Worm (Caenorhabditis elegans) whole organism, mixed stage, embryonic: ENCODE measurements around the gene Y39A3A.4.
"Not testable (repeated sequence)": the region's sequence is repeated elsewhere in the genome, so short reads cannot be mapped to it uniquely, and the experiment has no call there.

Experiments
- bed-3 ChIP-seq: fragments of 200-800 bp; sonication (Bioruptor generic); optimal IDR thresholded peaks from 3 replicates; lab custom pipeline; 2018; ENCODE audit warnings: mild to moderate bottlenecking, missing genetic modification characterization, moderate library complexity, missing compliant biosample characterization
- blmp-1 ChIP-seq: fragments of 150-350 bp; optimal IDR thresholded peaks from 2 replicates; lab custom pipeline; 2014; ENCODE audit warnings: missing biosample characterization, missing genetic modification characterization
- ceh-39 ChIP-seq: fragments of 150-350 bp; optimal IDR thresholded peaks from 2 replicates; lab custom pipeline; 2014; ENCODE audit warnings: missing biosample characterization, missing genetic modification characterization
- ceh-43 ChIP-seq: fragments of 200-800 bp; sonication (Bioruptor generic); optimal IDR thresholded peaks from 2 replicates; lab custom pipeline; 2018; ENCODE audit warnings: mild to moderate bottlenecking, missing genetic modification characterization, moderate library complexity, missing compliant biosample characterization
- ceh-83 ChIP-seq: fragments of 200-800 bp; sonication (Bioruptor generic); optimal IDR thresholded peaks from 2 replicates; lab custom pipeline; 2018; ENCODE audit warnings: mild to moderate bottlenecking, missing genetic modification characterization, missing compliant biosample characterization
- ces-1 ChIP-seq: fragments of 150-350 bp; optimal IDR thresholded peaks from 2 replicates; lab custom pipeline; 2014; ENCODE audit warnings: missing biosample characterization, missing genetic modification reagents, missing genetic modification characterization
- cnd-1 ChIP-seq: fragments of 200-800 bp; sonication (Bioruptor generic); optimal IDR thresholded peaks from 2 replicates; lab custom pipeline; 2018; ENCODE audit warnings: mild to moderate bottlenecking, missing genetic modification characterization, missing compliant biosample characterization
- drap-1 ChIP-seq: fragments of 200-800 bp; sonication (Bioruptor generic); optimal IDR thresholded peaks from 3 replicates; lab custom pipeline; 2018; ENCODE audit warnings: mild to moderate bottlenecking, missing genetic modification characterization, missing compliant biosample characterization
- elt-1 ChIP-seq: sonication (generic microtip); optimal IDR thresholded peaks from 2 replicates; lab custom pipeline; 2017; ENCODE audit warnings: missing genetic modification characterization, mild to moderate bottlenecking, missing compliant biosample characterization, antibody characterized with exemption, moderate library complexity, borderline replicate concordance; ENCODE audit not compliant: insufficient read depth
- elt-3 ChIP-seq: fragments of 150-350 bp; optimal IDR thresholded peaks from 2 replicates; lab custom pipeline; 2014; ENCODE audit warnings: missing biosample characterization, missing genetic modification characterization
- ham-2 ChIP-seq: fragments of 200-800 bp; sonication (Bioruptor generic); optimal IDR thresholded peaks from 2 replicates; lab custom pipeline; 2018; ENCODE audit warnings: mild to moderate bottlenecking, missing genetic modification characterization, missing compliant biosample characterization
- hlh-1 ChIP-seq: fragments of 150-350 bp; optimal IDR thresholded peaks from 2 replicates; lab custom pipeline; 2014; ENCODE audit warnings: missing biosample characterization, missing genetic modification reagents, missing genetic modification characterization
- lin-32 ChIP-seq: fragments of 200-800 bp; sonication (Bioruptor generic); optimal IDR thresholded peaks from 2 replicates; lab custom pipeline; 2018; ENCODE audit warnings: mild to moderate bottlenecking, missing genetic modification characterization, missing compliant biosample characterization
- lsy-2 ChIP-seq: fragments of 150-350 bp; optimal IDR thresholded peaks from 2 replicates; lab custom pipeline; 2014; ENCODE audit warnings: missing biosample characterization, missing genetic modification characterization
- mab-5 ChIP-seq: fragments of 150-350 bp; optimal IDR thresholded peaks from 2 replicates; lab custom pipeline; 2014; ENCODE audit warnings: missing biosample characterization, missing genetic modification characterization
- mep-1 ChIP-seq: fragments of 150-350 bp; optimal IDR thresholded peaks from 2 replicates; lab custom pipeline; 2017; ENCODE audit warnings: missing biosample characterization, missing genetic modification reagents, missing genetic modification characterization, inconsistent platforms
- mls-2 ChIP-seq: sonication (generic microtip); optimal IDR thresholded peaks from 2 replicates; lab custom pipeline; 2016; ENCODE audit warnings: mild to moderate bottlenecking, missing genetic modification characterization, moderate library complexity, missing compliant biosample characterization
- nhr-2 ChIP-seq: fragments of 150-350 bp; optimal IDR thresholded peaks from 2 replicates; lab custom pipeline; 2014; ENCODE audit warnings: missing biosample characterization, missing genetic modification characterization
- nhr-237 ChIP-seq: fragments of 150-350 bp; optimal IDR thresholded peaks from 2 replicates; lab custom pipeline; 2014; ENCODE audit warnings: missing biosample characterization, missing genetic modification characterization
- nhr-28 ChIP-seq: fragments of 150-350 bp; optimal IDR thresholded peaks from 2 replicates; lab custom pipeline; 2014; ENCODE audit warnings: missing biosample characterization, missing genetic modification characterization
- pha-4 ChIP-seq: fragments of 150-350 bp; optimal IDR thresholded peaks from 2 replicates; lab custom pipeline; 2018; ENCODE audit warnings: missing biosample characterization, missing genetic modification reagents, missing genetic modification characterization
- snpc-4 ChIP-seq: fragments of 150-350 bp; optimal IDR thresholded peaks from 2 replicates; lab custom pipeline; 2014; ENCODE audit warnings: missing biosample characterization, missing genetic modification characterization
- sptf-1 ChIP-seq: sonication (generic microtip); optimal IDR thresholded peaks from 2 replicates; lab custom pipeline; 2017; ENCODE audit warnings: mild to moderate bottlenecking, missing genetic modification characterization, moderate library complexity, missing compliant biosample characterization
- tbx-8 ChIP-seq: fragments of 200-800 bp; sonication (Bioruptor generic); optimal IDR thresholded peaks from 2 replicates; lab custom pipeline; 2018; ENCODE audit warnings: mild to moderate bottlenecking, missing genetic modification characterization, moderate library complexity, missing compliant biosample characterization
- unc-120 ChIP-seq: sonication (generic microtip); optimal IDR thresholded peaks from 2 replicates; lab custom pipeline; 2017; ENCODE audit warnings: missing genetic modification characterization, missing compliant biosample characterization; ENCODE audit not compliant: poor library complexity, severe bottlenecking
- unc-39 ChIP-seq: fragments of 150-350 bp; optimal IDR thresholded peaks from 2 replicates; lab custom pipeline; 2014; ENCODE audit warnings: missing biosample characterization, missing genetic modification characterization
- unc-62 ChIP-seq: fragments of 150-350 bp; optimal IDR thresholded peaks from 2 replicates; lab custom pipeline; 2014; ENCODE audit warnings: missing biosample characterization, missing genetic modification reagents, missing genetic modification characterization
- zip-8 ChIP-seq: fragments of 150-350 bp; optimal IDR thresholded peaks from 2 replicates; lab custom pipeline; 2014; ENCODE audit warnings: missing biosample characterization, missing genetic modification characterization

The Y39A3A.4 gene

ce11 chrIII:2082519-2082918, 6.1 kb upstream of the Y39A3A.4 start, which contains the start of gene cpt-3:
TSS of gene cpt-3 (plus strand) at chrIII:2082819.
- TF ChIP-seq tbx-8 (GFP tag; lab: Kevin White, UChicago); mep-1 (tag; lab: Kevin White, UChicago); hlh-1 (tag; lab: Kevin White, UChicago): not testable (repeated sequence)

ce11 chrIII:2068248-2068647, 8.1 kb downstream of the Y39A3A.4 start, which contains the start of gene Y39A3A.3:
TSS of gene Y39A3A.3 (minus strand) at chrIII:2068348.
- TF ChIP-seq ceh-39 (tag; lab: Kevin White, UChicago), result no peak
- TF ChIP-seq snpc-4 (tag; lab: Kevin White, UChicago), result no peak
- TF ChIP-seq unc-62 (GFP tag; lab: Kevin White, UChicago), result no peak
- no peak for TF ChIP-seq lin-32 (GFP tag; lab: Kevin White, UChicago)
- no peak for TF ChIP-seq cnd-1 (tag; lab: Kevin White, UChicago)
- no peak for TF ChIP-seq ceh-43 (GFP tag; lab: Kevin White, UChicago)
- TF ChIP-seq elt-3 (tag; lab: Kevin White, UChicago), result no peak
- TF ChIP-seq mep-1 (tag; lab: Kevin White, UChicago), result no peak
- no peak for TF ChIP-seq nhr-2 (tag; lab: Kevin White, UChicago)
- TF ChIP-seq unc-120, result no peak
- no peak for TF ChIP-seq mab-5 (tag; lab: Kevin White, UChicago)
- TF ChIP-seq pha-4 (tag; lab: Kevin White, UChicago), result no peak

ce11 chrIII:2060857-2061256, 15.5 kb downstream of the Y39A3A.4 start, which contains the start of gene ins-16:
TSS of gene ins-16 (minus strand) at chrIII:2060957.
- TF ChIP-seq zip-8 (tag; lab: Kevin White, UChicago), result no peak
- TF ChIP-seq ceh-43 (GFP tag; lab: Kevin White, UChicago), result no peak
- no peak for TF ChIP-seq unc-62 (GFP tag; lab: Kevin White, UChicago)
- TF ChIP-seq cnd-1 (tag; lab: Kevin White, UChicago), result no peak
- TF ChIP-seq lsy-2 (tag; lab: Kevin White, UChicago), result no peak
- no peak for TF ChIP-seq nhr-237
- no peak for TF ChIP-seq drap-1 (GFP tag; lab: Kevin White, UChicago)
- no peak for TF ChIP-seq elt-1
- no peak for TF ChIP-seq mls-2
- TF ChIP-seq ces-1 (GFP tag; lab: Kevin White, UChicago), result no peak
- no peak for TF ChIP-seq elt-3 (tag; lab: Kevin White, UChicago)
- TF ChIP-seq mab-5 (tag; lab: Kevin White, UChicago), result no peak
- TF ChIP-seq mep-1 (tag; lab: Kevin White, UChicago), result no peak

- TF ChIP-seq ceh-83 (GFP tag; lab: Kevin White, UChicago) (no peak), ceh-43 (GFP tag; lab: Kevin White, UChicago) (no peak), ham-2 (GFP tag; lab: Kevin White, UChicago) (peak; percentile 33), blmp-1 (tag; lab: Kevin White, UChicago) (no peak)
- TF ChIP-seq, all 35 proteins: peak for 1
Measured at ce11 chrIII:2060068-2060467, 16.3 kb downstream of the Y39A3A.4 start.

- TF ChIP-seq nhr-28 (tag; lab: Kevin White, UChicago) (no peak), pha-4 (tag; lab: Kevin White, UChicago) (no peak), hlh-1 (tag; lab: Kevin White, UChicago) (no peak), tbx-8 (GFP tag; lab: Kevin White, UChicago) (no peak), unc-39 (tag; lab: Kevin White, UChicago) (no peak), ceh-39 (tag; lab: Kevin White, UChicago) (no peak), nhr-2 (tag; lab: Kevin White, UChicago) (no peak), nhr-237 (no peak)
- TF ChIP-seq, all 35 proteins: peak for 0
Measured at ce11 chrIII:2057570-2057969, 18.8 kb downstream of the Y39A3A.4 start, which contains the start of gene Y39A3A.2. TSS of gene Y39A3A.2 (minus strand) at chrIII:2057670.

- TF ChIP-seq nhr-28 (tag; lab: Kevin White, UChicago), result no peak
- no peak for TF ChIP-seq elt-3 (tag; lab: Kevin White, UChicago)
- TF ChIP-seq sptf-1, result no peak
- TF ChIP-seq drap-1 (GFP tag; lab: Kevin White, UChicago), result no peak
- no peak for TF ChIP-seq ceh-43 (GFP tag; lab: Kevin White, UChicago)
- TF ChIP-seq unc-39 (tag; lab: Kevin White, UChicago), result no peak
- no peak for TF ChIP-seq nhr-2 (tag; lab: Kevin White, UChicago)
- no peak for TF ChIP-seq bed-3
- TF ChIP-seq mep-1 (tag; lab: Kevin White, UChicago), result no peak
- TF ChIP-seq tbx-8 (GFP tag; lab: Kevin White, UChicago), result no peak
- TF ChIP-seq ces-1 (GFP tag; lab: Kevin White, UChicago), result no peak
Measured at ce11 chrIII:2054084-2054483, 22.3 kb downstream of the Y39A3A.4 start, which contains the start of gene M01E10.3. TSS of gene M01E10.3 (minus strand) at chrIII:2054184.
